Worm (Caenorhabditis elegans): ENCODE measurements around the gene T01C3.3.

DNA sequence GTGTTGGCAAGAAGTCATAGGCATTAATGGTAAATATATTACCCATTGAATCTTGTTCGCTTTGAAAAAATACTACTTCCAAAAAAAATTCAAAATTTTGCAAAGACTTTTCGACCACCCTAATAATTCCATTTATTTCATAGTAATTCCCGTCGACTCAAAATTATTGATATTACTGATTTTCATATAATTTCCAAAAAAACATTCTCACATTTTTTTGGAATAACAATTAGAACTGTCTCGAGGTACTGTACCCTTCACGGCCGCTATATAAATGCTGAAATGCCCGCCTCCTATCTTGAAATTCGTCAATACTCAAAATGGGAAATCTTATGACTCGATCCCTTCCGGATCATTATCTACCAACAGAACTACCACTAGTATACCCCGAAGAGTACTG is 31.1 kb upstream of the T01C3.3 start, which contains the start of gene F14H8.4:
- no peak for TF ChIP-seq elt-1 (tag; optimal IDR thresholded peaks at IDR 0.05; ENCODE audit: borderline replicate concordance, insufficient read depth)
- TF ChIP-seq hlh-1 (tag; optimal IDR thresholded peaks at IDR 0.05) = no peak
- no peak for TF ChIP-seq pha-4 (tag; optimal IDR thresholded peaks at IDR 0.05)
- no peak for TF ChIP-seq nhr-237 (tag; optimal IDR thresholded peaks at IDR 0.05)
- no peak for TF ChIP-seq flh-1 (GFP tag; optimal IDR thresholded peaks at IDR 0.05)
- no peak for TF ChIP-seq blmp-1 (tag; optimal IDR thresholded peaks at IDR 0.05)
- TF ChIP-seq unc-39 (tag; optimal IDR thresholded peaks at IDR 0.05) = no peak
- TF ChIP-seq lin-32 (GFP tag; optimal IDR thresholded peaks at IDR 0.05) = no peak
- no peak for TF ChIP-seq unc-62 (GFP tag; optimal IDR thresholded peaks at IDR 0.05)
- no peak for TF ChIP-seq snpc-4 (tag; optimal IDR thresholded peaks at IDR 0.05)
- no peak for TF ChIP-seq zip-8 (tag; optimal IDR thresholded peaks at IDR 0.05)
